Fruit fly (Drosophila melanogaster): ENCODE measurements around the gene Npc2b.
A peak's percentile ranks its signal among the peaks of the same experiment; 100 is the strongest.

Npc2b gene

dm6 chr3R:14056320-14057053 is 32.8 kb upstream of the Npc2b start, which contains the start of gene foxo (continued):
- TF ChIP-seq CG6765 (GFP tag; optimal IDR thresholded peaks at IDR 0.05) (peak; percentile 75), CG4282 (GFP tag; optimal IDR thresholded peaks at IDR 0.05) (no peak), Antp (GFP tag; optimal IDR thresholded peaks at IDR 0.05) (peak; percentile 33), MBD-R2 (GFP tag; IDR thresholded peaks at IDR 0.05) (peak; percentile 37; the same call in 1 of the 2 replicates), maf-S (GFP tag; optimal IDR thresholded peaks at IDR 0.05) (no peak), Elba2 (GFP tag; optimal IDR thresholded peaks at IDR 0.05) (no peak), pzg (GFP tag; optimal IDR thresholded peaks at IDR 0.05) (no peak), Spps (tag; optimal IDR thresholded peaks at IDR 0.05) (peak; percentile 55), unc-4 (GFP tag; IDR thresholded peaks at IDR 0.05; ENCODE audit: partially characterized antibody) (no peak), dmrt99B (tag; optimal IDR thresholded peaks at IDR 0.05) (peak; percentile 91), Dad (GFP tag; optimal IDR thresholded peaks at IDR 0.05) (no peak), pum (GFP tag; optimal IDR thresholded peaks at IDR 0.05) (no peak), CG12155 (GFP tag; optimal IDR thresholded peaks at IDR 0.05) (peak; percentile 63), luna (GFP tag; optimal IDR thresholded peaks at IDR 0.05) (no peak), otp (GFP tag; IDR thresholded peaks at IDR 0.05) (no peak), gro (GFP tag; optimal IDR thresholded peaks at IDR 0.05) (peak; percentile 58), CG8281 (tag; optimal IDR thresholded peaks at IDR 0.05) (peak; percentile 66), CG3847 (GFP tag; IDR thresholded peaks at IDR 0.05) (peak; percentile 59), psq (GFP tag; optimal IDR thresholded peaks at IDR 0.05) (no peak), emc (GFP tag; optimal IDR thresholded peaks at IDR 0.05) (no peak), gcm2 (GFP tag; optimal IDR thresholded peaks at IDR 0.05) (no peak), tap (tag; optimal IDR thresholded peaks at IDR 0.05) (peak; percentile 79), CG2199 (GFP tag; IDR thresholded peaks at IDR 0.05) (peak; percentile 85; the same call in 2 of the 3 replicates), Usf (GFP tag; optimal IDR thresholded peaks at IDR 0.05) (peak; percentile 64), peb (GFP tag; IDR thresholded peaks at IDR 0.05) (no peak; the same call in 1 of the 2 replicates), grau (tag; optimal IDR thresholded peaks at IDR 0.05) (peak; percentile 92), Six4 (GFP tag; optimal IDR thresholded peaks at IDR 0.05) (peak; percentile 71), ro (GFP tag; IDR thresholded peaks at IDR 0.05) (no peak), shn (GFP tag; optimal IDR thresholded peaks at IDR 0.05) (no peak), zfh1 (GFP tag; IDR thresholded peaks at IDR 0.05) (0 out of 3 replicates have a peak, but pooled peaks have one; percentile 41), wor (GFP tag; IDR thresholded peaks at IDR 0.05) (0 out of 2 replicates have a peak, but pooled peaks have one; percentile 14), CG12744 (GFP tag; optimal IDR thresholded peaks at IDR 0.05) (no peak), CG10209 (GFP tag; optimal IDR thresholded peaks at IDR 0.05) (peak; percentile 89), vnd (GFP tag; IDR thresholded peaks at IDR 0.05; ENCODE audit: partially characterized antibody) (no peak), fd102C (GFP tag; optimal IDR thresholded peaks at IDR 0.05) (no peak), CG1602 (GFP tag; optimal IDR thresholded peaks at IDR 0.05) (peak; percentile 65), Sin3A (optimal IDR thresholded peaks at IDR 0.05) (no peak), sd (tag; optimal IDR thresholded peaks at IDR 0.05) (peak; percentile 50), gce (GFP tag; IDR thresholded peaks at IDR 0.05) (no peak), jumu (GFP tag; optimal IDR thresholded peaks at IDR 0.05) (no peak), klu (GFP tag; IDR thresholded peaks at IDR 0.05) (peak; percentile 26; the same call in 1 of the 2 replicates), ac (GFP tag; optimal IDR thresholded peaks at IDR 0.05) (no peak), exex (tag; optimal IDR thresholded peaks at IDR 0.05) (peak; percentile 24), CG10462 (GFP tag; optimal IDR thresholded peaks at IDR 0.05) (peak; percentile 46), pros (GFP tag; optimal IDR thresholded peaks at IDR 0.05) (no peak)

Measured in whole organism, embryonic.